Worm (Caenorhabditis elegans) whole organism, L3 larva: ENCODE results near the gene sek-4.

Experiments used
- ama-1 ChIP-seq: fragments of 150-350 bp; optimal IDR thresholded peaks from 2 replicates; lab custom pipeline; 2018
- egl-27 ChIP-seq: sonication (generic microtip); optimal IDR thresholded peaks from 4 replicates; lab custom pipeline; 2017; ENCODE audit warnings: missing biosample characterization, missing genetic modification reagents, missing genetic modification characterization
- elt-1 ChIP-seq: fragments of 150-350 bp; optimal IDR thresholded peaks from 2 replicates; lab custom pipeline; 2014; ENCODE audit warnings: missing biosample characterization, missing genetic modification characterization
- fkh-10 ChIP-seq: sonication (generic microtip); optimal IDR thresholded peaks from 2 replicates; lab custom pipeline; 2017; ENCODE audit warnings: missing biosample characterization, missing genetic modification reagents, missing genetic modification characterization
- mml-1 ChIP-seq: fragments of 150-350 bp; sonication (generic microtip); optimal IDR thresholded peaks from 3 replicates; lab custom pipeline; 2014; ENCODE audit warnings: missing biosample characterization, missing genetic modification characterization
- nhr-12 ChIP-seq: fragments of 150-350 bp; optimal IDR thresholded peaks from 2 replicates; lab custom pipeline; 2014; ENCODE audit warnings: missing biosample characterization, missing genetic modification characterization
- nhr-237 ChIP-seq: fragments of 150-350 bp; optimal IDR thresholded peaks from 2 replicates; lab custom pipeline; 2014; ENCODE audit warnings: missing biosample characterization, missing genetic modification characterization
- nhr-76 ChIP-seq: fragments of 150-350 bp; sonication (generic microtip); optimal IDR thresholded peaks from 5 replicates; lab custom pipeline; 2014; ENCODE audit warnings: missing biosample characterization, missing genetic modification characterization
- sea-2 ChIP-seq: fragments of 150-350 bp; sonication (generic microtip); optimal IDR thresholded peaks from 4 replicates; lab custom pipeline; 2014; ENCODE audit warnings: missing biosample characterization, missing genetic modification reagents, missing genetic modification characterization
- unc-39 ChIP-seq: sonication (generic microtip); optimal IDR thresholded peaks from 4 replicates; lab custom pipeline; 2017; ENCODE audit warnings: missing biosample characterization, missing genetic modification characterization
- zag-1 ChIP-seq: fragments of 150-350 bp; optimal IDR thresholded peaks from 2 replicates; lab custom pipeline; 2014; ENCODE audit warnings: missing biosample characterization, missing genetic modification characterization
- ztf-11 ChIP-seq: fragments of 150-350 bp; optimal IDR thresholded peaks from 2 replicates; lab custom pipeline; 2014; ENCODE audit warnings: missing biosample characterization, missing genetic modification characterization
- ztf-4 ChIP-seq: fragments of 150-350 bp; optimal IDR thresholded peaks from 2 replicates; lab custom pipeline; 2014; ENCODE audit warnings: missing biosample characterization, missing genetic modification characterization

DNA sequence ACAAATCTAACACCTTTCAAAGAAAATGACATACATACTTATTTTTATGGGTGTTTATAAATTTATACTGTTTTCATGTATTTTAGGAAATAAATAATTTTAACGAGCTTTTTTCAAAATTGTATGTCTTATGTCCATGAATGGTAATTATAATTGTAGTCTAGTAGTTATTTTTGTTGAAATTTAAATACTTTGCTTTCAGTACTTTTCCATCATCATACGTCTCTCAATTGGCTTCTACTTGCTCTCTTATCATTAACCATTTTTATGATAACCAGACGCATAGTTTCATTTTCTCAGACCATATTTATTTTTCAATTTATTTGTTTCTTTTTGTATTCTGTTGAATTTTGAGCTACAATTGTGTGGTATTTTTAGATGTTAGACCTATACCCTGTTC, 9.4 kb upstream of the sek-4 start, which contains the start of gene F35C8.5:
- TF ChIP-seq nhr-237 (no peak), nhr-12 (tag; lab: Kevin White, UChicago) (no peak), fkh-10 (GFP tag; lab: Kevin White, UChicago) (no peak), zag-1 (tag; lab: Kevin White, UChicago) (no peak), ama-1 (lab: Kevin White, UChicago) (no peak), unc-39 (no peak), ztf-4 (tag; lab: Kevin White, UChicago) (no peak), nhr-76 (tag; lab: Kevin White, UChicago) (no peak), mml-1 (tag; lab: Kevin White, UChicago) (no peak), ztf-11 (tag; lab: Kevin White, UChicago) (no peak), sea-2 (GFP tag; lab: Kevin White, UChicago) (no peak), elt-1 (tag; lab: Kevin White, UChicago) (no peak), egl-27 (tag; lab: Kevin White, UChicago) (no peak)
